Worm (Caenorhabditis elegans) whole organism, L4 larva: ENCODE data around the gene F08D12.15.

Source experiments
- F37D6.2 ChIP-seq: sonication (generic microtip); optimal IDR thresholded peaks from 2 replicates; lab custom pipeline; 2016; ENCODE audit warnings: mild to moderate bottlenecking, missing genetic modification characterization, missing compliant biosample characterization
- aly-2 ChIP-seq: sonication (generic microtip); optimal IDR thresholded peaks from 2 replicates; lab custom pipeline; 2018; ENCODE audit warnings: missing biosample characterization, missing genetic modification characterization
- dmd-9 ChIP-seq: fragments of 200-800 bp; sonication (Bioruptor generic); IDR thresholded peaks from 2 replicates; pipeline ENCODE4 v1.3.6; 2022; ENCODE audit warnings: missing genetic modification reagents, missing genetic modification characterization, missing compliant biosample characterization
- egl-27 ChIP-seq: sonication (generic microtip); optimal IDR thresholded peaks from 3 replicates; lab custom pipeline; 2017; ENCODE audit warnings: missing biosample characterization, missing genetic modification reagents, missing genetic modification characterization
- lin-15B ChIP-seq: fragments of 150-350 bp; sonication (generic microtip); optimal IDR thresholded peaks from 3 replicates; lab custom pipeline; 2014; ENCODE audit warnings: missing biosample characterization, missing genetic modification characterization
- lin-39 ChIP-seq: fragments of 150-350 bp; optimal IDR thresholded peaks from 2 replicates; lab custom pipeline; 2014; ENCODE audit warnings: missing biosample characterization, missing genetic modification reagents, missing genetic modification characterization
- lsy-2 ChIP-seq, 2 experiments: fragments of 150-350 bp in 1 of 2; sonication (generic microtip) in 1 of 2; optimal IDR thresholded peaks; 2 replicates each; lab custom pipeline; 2014 to 2017; ENCODE audit warnings: missing biosample characterization in 2 of 2, missing genetic modification characterization in 2 of 2
- nhr-11 ChIP-seq: fragments of 150-350 bp; optimal IDR thresholded peaks from 2 replicates; lab custom pipeline; 2014; ENCODE audit warnings: missing biosample characterization, missing genetic modification characterization
- nhr-25 ChIP-seq: sonication (generic microtip); optimal IDR thresholded peaks from 2 replicates; lab custom pipeline; 2017; ENCODE audit warnings: missing genetic modification characterization, mild to moderate bottlenecking, missing compliant biosample characterization, antibody characterized with exemption, moderate library complexity, borderline replicate concordance; ENCODE audit not compliant: insufficient read depth
- nhr-28 ChIP-seq: fragments of 150-350 bp; optimal IDR thresholded peaks from 2 replicates; lab custom pipeline; 2014; ENCODE audit warnings: missing biosample characterization, missing genetic modification characterization
- nhr-77 ChIP-seq: fragments of 150-350 bp; optimal IDR thresholded peaks from 2 replicates; lab custom pipeline; 2014; ENCODE audit warnings: missing biosample characterization, missing genetic modification characterization
- php-3 ChIP-seq: fragments of 200-800 bp; sonication (Bioruptor generic); IDR thresholded peaks from 2 replicates; pipeline ENCODE4 v1.3.6; 2022; ENCODE audit warnings: missing genetic modification reagents, missing genetic modification characterization, missing compliant biosample characterization
- unc-62 ChIP-seq, 3 experiments: fragments of 150-350 bp in 1 of 3; sonication (generic microtip); optimal IDR thresholded peaks in 2 of 3; peaks in 1 of 3; 1 replicate in 1 of 3; 2 replicates in 2 of 3; lab custom pipeline; 2014 to 2017; ENCODE audit warnings: missing biosample characterization in 3 of 3, missing genetic modification characterization in 3 of 3, missing genetic modification reagents in 3 of 3, missing genotype in 1 of 3

DNA sequence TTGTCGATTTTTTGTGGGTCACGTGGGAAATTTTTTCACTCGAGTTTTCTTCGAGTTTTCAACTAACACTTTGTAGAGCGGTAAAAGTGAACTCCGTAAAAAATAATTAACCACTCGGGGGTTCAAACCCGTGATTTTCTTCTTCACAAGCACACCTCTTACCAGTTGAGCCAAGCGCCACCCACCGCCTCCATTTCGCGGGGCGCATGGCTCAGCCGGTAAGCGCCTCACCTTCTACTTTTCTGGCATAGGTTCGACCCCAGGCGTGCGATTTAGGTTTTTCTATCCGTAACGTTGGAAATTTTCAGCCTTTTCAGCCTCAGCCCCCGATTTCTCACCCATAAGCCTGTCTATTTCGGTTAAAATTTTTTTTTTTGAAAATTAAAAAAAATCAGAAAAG lies 44.4 kb upstream of the F08D12.15 start:
- TF ChIP-seq aly-2 (tag; lab: Kevin White, UChicago), result no peak
- TF ChIP-seq dmd-9 (GFP tag; lab: Robert Waterston, UW), result no peak
- no peak for TF ChIP-seq unc-62 (GFP tag; optimal IDR thresholded peaks at IDR 0.05 in 1 of 2; lab: Kevin White, UChicago)
- no peak for TF ChIP-seq unc-62 (tag; optimal IDR thresholded peaks at IDR 0.05; lab: Kevin White, UChicago)
- no peak for TF ChIP-seq lin-39
- no peak for TF ChIP-seq F37D6.2 (tag; lab: Kevin White, UChicago)
- no peak for TF ChIP-seq nhr-77 (tag; lab: Kevin White, UChicago)
- no peak for TF ChIP-seq nhr-11 (tag; lab: Kevin White, UChicago)
- TF ChIP-seq nhr-25, result no peak
- no peak for TF ChIP-seq php-3 (GFP tag; lab: Robert Waterston, UW)
- TF ChIP-seq lsy-2 (tag; optimal IDR thresholded peaks at IDR 0.05; lab: Kevin White, UChicago), result no peak
- no peak for TF ChIP-seq nhr-28 (tag; lab: Kevin White, UChicago)
- TF ChIP-seq lin-15B, result no peak
- no peak for TF ChIP-seq egl-27 (tag; lab: Kevin White, UChicago)
